Worm (Caenorhabditis elegans): ENCODE measurements around the gene rom-4.

- no peak for TF ChIP-seq ceh-13 (GFP tag; optimal IDR thresholded peaks at IDR 0.05)
- TF ChIP-seq flt-1 (GFP tag; IDR thresholded peaks at IDR 0.05), result no peak
- no peak for TF ChIP-seq ama-1 (optimal IDR thresholded peaks at IDR 0.05)
Observed at ce11 chrIV:17058036-17058435, 62.4 kb downstream of the rom-4 start, which contains the start of gene Y116A8C.44.
